Worm (Caenorhabditis elegans) whole organism, L2 larva: Measurements from ENCODE around the gene srz-56.

Experiments used
- egl-27 ChIP-seq: sonication (generic microtip); optimal IDR thresholded peaks from 3 replicates; lab custom pipeline; 2017; ENCODE audit warnings: missing biosample characterization, missing genetic modification reagents, missing genetic modification characterization
- lin-39 ChIP-seq: fragments of 150-350 bp; optimal IDR thresholded peaks from 2 replicates; lab custom pipeline; 2014; ENCODE audit warnings: missing biosample characterization, missing genetic modification reagents, missing genetic modification characterization
- mdl-1 ChIP-seq, 2 experiments: fragments of 150-350 bp in 1 of 2; sonication (generic microtip) in 1 of 2; optimal IDR thresholded peaks; 2 replicates each; lab custom pipeline; 2017; ENCODE audit warnings: missing biosample characterization in 2 of 2, missing genetic modification characterization in 2 of 2
- nhr-11 ChIP-seq: fragments of 150-350 bp; optimal IDR thresholded peaks from 2 replicates; lab custom pipeline; 2014; ENCODE audit warnings: missing biosample characterization, missing genetic modification characterization
- nhr-12 ChIP-seq: fragments of 150-350 bp; optimal IDR thresholded peaks from 2 replicates; lab custom pipeline; 2014; ENCODE audit warnings: missing biosample characterization, missing genetic modification characterization
- nhr-129 ChIP-seq: fragments of 150-350 bp; optimal IDR thresholded peaks from 2 replicates; lab custom pipeline; 2014; ENCODE audit warnings: missing biosample characterization, missing genetic modification characterization
- skn-1 ChIP-seq: sonication (generic microtip); optimal IDR thresholded peaks from 2 replicates; lab custom pipeline; 2017; ENCODE audit warnings: missing biosample characterization, missing genetic modification characterization
- ztf-11 ChIP-seq: sonication (generic microtip); optimal IDR thresholded peaks from 2 replicates; lab custom pipeline; 2017; ENCODE audit warnings: missing biosample characterization, missing genetic modification characterization
- ztf-4 ChIP-seq: fragments of 150-350 bp; optimal IDR thresholded peaks from 2 replicates; lab custom pipeline; 2014; ENCODE audit warnings: missing biosample characterization, missing genetic modification characterization

DNA sequence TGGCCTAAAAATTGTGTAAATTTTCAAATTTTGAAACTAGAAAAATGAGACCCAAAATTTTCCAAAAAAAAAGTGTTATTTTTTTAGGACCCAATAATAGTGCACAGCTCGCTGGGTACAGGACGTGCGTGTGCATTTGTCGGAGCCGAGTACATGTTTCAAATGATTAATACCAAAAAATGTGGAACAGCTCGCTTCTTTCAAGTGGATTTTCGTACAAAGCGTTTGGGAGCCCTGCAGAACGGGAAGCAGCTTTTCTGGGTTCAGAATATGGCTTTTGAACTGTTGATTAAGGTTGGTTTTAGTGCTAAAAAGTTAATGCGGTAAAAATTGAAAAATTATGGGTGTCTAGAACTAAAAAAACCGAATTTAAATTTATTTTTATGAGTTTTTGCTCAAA, 47.7 kb downstream of the srz-56 start:
- TF ChIP-seq nhr-12 = no peak
- no peak for TF ChIP-seq egl-27 (tag; lab: Kevin White, UChicago)
- no peak for TF ChIP-seq nhr-11
- no peak for TF ChIP-seq lin-39 (tag; lab: Kevin White, UChicago)
- no peak for TF ChIP-seq nhr-129 (tag; lab: Kevin White, UChicago)
- no peak for TF ChIP-seq skn-1 (tag; lab: Kevin White, UChicago)
- no peak for TF ChIP-seq ztf-11 (tag; lab: Kevin White, UChicago)
- no peak for TF ChIP-seq mdl-1 (tag; optimal IDR thresholded peaks at IDR 0.05; lab: Kevin White, UChicago)
- no peak for TF ChIP-seq ztf-4
